Worm (Caenorhabditis elegans) whole organism, L1 larva: ENCODE measurements around the gene C18D4.12.

Source experiments
- ceh-82 ChIP-seq, 3 experiments: fragments of 150-350 bp in 1 of 3; sonication (generic microtip) in 2 of 3; optimal IDR thresholded peaks; 2 replicates each; lab custom pipeline; 2014 to 2017; ENCODE audit warnings: missing biosample characterization in 3 of 3, missing genetic modification characterization in 3 of 3
- pqm-1 ChIP-seq: sonication (generic microtip); optimal IDR thresholded peaks from 3 replicates; lab custom pipeline; 2017; ENCODE audit warnings: missing biosample characterization, missing genetic modification characterization

DNA sequence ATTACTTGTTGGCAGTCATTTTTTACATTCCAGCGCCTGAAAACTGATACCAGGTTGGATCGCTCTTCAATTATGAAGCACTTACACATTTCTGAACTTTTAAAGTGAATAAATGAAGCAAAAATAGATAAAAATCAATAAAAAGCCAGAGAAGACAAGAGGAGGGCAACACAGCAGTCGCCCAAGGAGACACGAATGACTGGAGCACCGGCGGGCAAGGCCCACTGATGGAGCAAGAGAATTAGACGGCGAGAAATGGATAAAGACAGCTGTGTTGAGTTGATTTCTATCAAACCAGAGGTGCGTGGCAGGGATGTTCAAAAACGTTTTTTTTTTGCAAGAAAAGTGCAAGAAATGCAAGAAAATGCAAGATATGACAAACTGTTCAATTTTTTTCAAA lies 8.9 kb upstream of the C18D4.12 start:
- no peak for TF ChIP-seq pqm-1
- TF ChIP-seq ceh-82 (tag; optimal IDR thresholded peaks at IDR 0.05; lab: Kevin White, UChicago) = no peak
